Worm (Caenorhabditis elegans): ENCODE measurements around the gene sre-2.

The sre-2 gene

ce11 chrII:8117426-8117825, 15.5 kb upstream of the sre-2 start:
- TF ChIP-seq flt-1 (GFP tag; IDR thresholded peaks at IDR 0.05), result no peak
- no peak for TF ChIP-seq klf-2 (GFP tag; conservative IDR thresholded peaks at IDR 0.05)
- TF ChIP-seq ref-1 (GFP tag; conservative IDR thresholded peaks at IDR 0.05), result no peak
- no peak for TF ChIP-seq cog-1 (tag; optimal IDR thresholded peaks at IDR 0.05)
- TF ChIP-seq T22C8.4 (GFP tag; IDR thresholded peaks at IDR 0.05), result no peak
- no peak for TF ChIP-seq tab-1 (GFP tag; IDR thresholded peaks at IDR 0.05)
- no peak for TF ChIP-seq med-1 (GFP tag; optimal IDR thresholded peaks at IDR 0.05; ENCODE audit: insufficient read depth)
- TF ChIP-seq ztf-23 (GFP tag; IDR thresholded peaks at IDR 0.05), result no peak
- TF ChIP-seq ztf-29 (GFP tag; IDR thresholded peaks at IDR 0.05), result no peak

ce11 chrII:8116159-8116558, 14.2 kb upstream of the sre-2 start, which contains the start of gene unc-105:
unc-105 (plus strand) TSS chrII:8116459.
- TF ChIP-seq flt-1 (GFP tag; IDR thresholded peaks at IDR 0.05), result no peak
- TF ChIP-seq T22C8.4 (GFP tag; IDR thresholded peaks at IDR 0.05), result no peak
- TF ChIP-seq cog-1 (tag; optimal IDR thresholded peaks at IDR 0.05), result no peak
- no peak for TF ChIP-seq klf-2 (GFP tag; conservative IDR thresholded peaks at IDR 0.05)
- TF ChIP-seq ztf-29 (GFP tag; IDR thresholded peaks at IDR 0.05), result no peak
- TF ChIP-seq tab-1 (GFP tag; IDR thresholded peaks at IDR 0.05), result no peak
- no peak for TF ChIP-seq med-1 (GFP tag; optimal IDR thresholded peaks at IDR 0.05; ENCODE audit: insufficient read depth)
- no peak for TF ChIP-seq ref-1 (GFP tag; conservative IDR thresholded peaks at IDR 0.05)
- TF ChIP-seq ztf-23 (GFP tag; IDR thresholded peaks at IDR 0.05), result no peak

DNA sequence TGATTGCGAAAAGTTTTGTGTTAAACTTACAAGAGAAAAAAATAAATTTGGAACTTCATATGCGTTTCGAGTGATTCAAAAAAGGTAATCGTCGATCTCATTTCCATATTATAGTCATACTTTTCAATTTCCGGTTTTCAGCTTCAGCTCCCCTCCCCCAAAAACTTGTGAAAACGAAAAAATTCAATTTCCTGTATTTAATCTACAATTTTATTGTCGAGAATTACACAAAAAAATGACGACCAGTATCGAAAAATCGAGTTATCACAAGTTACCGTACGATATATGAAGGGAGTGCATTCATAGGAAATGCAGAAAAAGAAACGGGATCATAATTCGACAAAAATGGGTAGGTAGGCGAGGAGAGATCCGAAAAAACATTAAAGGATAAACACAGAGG, 10.1 kb upstream of the sre-2 start, which contains the start of gene lron-4:
TSS of gene lron-4 (minus strand) at position 101 of the 400 bp plus-strand sequence.
- TF ChIP-seq flt-1 (GFP tag; IDR thresholded peaks at IDR 0.05), result no peak
- no peak for TF ChIP-seq ztf-23 (GFP tag; IDR thresholded peaks at IDR 0.05)
- no peak for TF ChIP-seq ref-1 (GFP tag; conservative IDR thresholded peaks at IDR 0.05)
- no peak for TF ChIP-seq med-1 (GFP tag; optimal IDR thresholded peaks at IDR 0.05; ENCODE audit: insufficient read depth)
- TF ChIP-seq klf-2 (GFP tag; conservative IDR thresholded peaks at IDR 0.05), result no peak
- TF ChIP-seq T22C8.4 (GFP tag; IDR thresholded peaks at IDR 0.05), result no peak
- no peak for TF ChIP-seq cog-1 (tag; optimal IDR thresholded peaks at IDR 0.05)
- TF ChIP-seq tab-1 (GFP tag; IDR thresholded peaks at IDR 0.05), result no peak
- no peak for TF ChIP-seq ztf-29 (GFP tag; IDR thresholded peaks at IDR 0.05)

ce11 chrII:8106921-8107695, 5.2 kb upstream of the sre-2 start, which contains the start of the genes chst-1 and C41C4.9:
chst-1 (minus strand) TSS chrII:8106971.
C41C4.9 (plus strand) TSS chrII:8107645.
- TF ChIP-seq tab-1 (GFP tag; IDR thresholded peaks at IDR 0.05) (peak; percentile 97), T22C8.4 (GFP tag; IDR thresholded peaks at IDR 0.05) (peak; percentile 94), med-1 (GFP tag; optimal IDR thresholded peaks at IDR 0.05; ENCODE audit: insufficient read depth) (peak; percentile 87), ztf-29 (GFP tag; IDR thresholded peaks at IDR 0.05) (peak; percentile 92), klf-2 (GFP tag; conservative IDR thresholded peaks at IDR 0.05) (no peak; the same call in 1 of the 2 replicates), cog-1 (tag; optimal IDR thresholded peaks at IDR 0.05) (peak; percentile 82), ref-1 (GFP tag; conservative IDR thresholded peaks at IDR 0.05) (peak; percentile 89), flt-1 (GFP tag; IDR thresholded peaks at IDR 0.05) (peak; percentile 97), ztf-23 (GFP tag; IDR thresholded peaks at IDR 0.05) (peak; percentile 94)

- TF ChIP-seq T22C8.4 (GFP tag; IDR thresholded peaks at IDR 0.05) (no peak), med-1 (GFP tag; optimal IDR thresholded peaks at IDR 0.05; ENCODE audit: insufficient read depth) (no peak), ztf-29 (GFP tag; IDR thresholded peaks at IDR 0.05) (no peak), flt-1 (GFP tag; IDR thresholded peaks at IDR 0.05) (no peak), klf-2 (GFP tag; conservative IDR thresholded peaks at IDR 0.05) (no peak), cog-1 (tag; optimal IDR thresholded peaks at IDR 0.05) (no peak), ztf-23 (GFP tag; IDR thresholded peaks at IDR 0.05) (no peak), ref-1 (GFP tag; conservative IDR thresholded peaks at IDR 0.05) (no peak), tab-1 (GFP tag; IDR thresholded peaks at IDR 0.05) (no peak)
Observed at ce11 chrII:8104998-8105397, 3.1 kb upstream of the sre-2 start, which contains the start of gene sfxn-5. sfxn-5 (minus strand) TSS chrII:8105052.

- TF ChIP-seq ref-1 (GFP tag; conservative IDR thresholded peaks at IDR 0.05) (no peak), cog-1 (tag; optimal IDR thresholded peaks at IDR 0.05) (no peak), ztf-29 (GFP tag; IDR thresholded peaks at IDR 0.05) (no peak), ztf-23 (GFP tag; IDR thresholded peaks at IDR 0.05) (no peak), flt-1 (GFP tag; IDR thresholded peaks at IDR 0.05) (no peak), T22C8.4 (GFP tag; IDR thresholded peaks at IDR 0.05) (no peak), med-1 (GFP tag; optimal IDR thresholded peaks at IDR 0.05; ENCODE audit: insufficient read depth) (no peak), tab-1 (GFP tag; IDR thresholded peaks at IDR 0.05) (no peak), klf-2 (GFP tag; conservative IDR thresholded peaks at IDR 0.05) (no peak)
Observed at ce11 chrII:8099212-8099784, 2.6 kb downstream of the sre-2 start.

ce11 chrII:8093914-8094313, 8.0 kb downstream of the sre-2 start:
- TF ChIP-seq flt-1 (GFP tag; IDR thresholded peaks at IDR 0.05) (no peak), cog-1 (tag; optimal IDR thresholded peaks at IDR 0.05) (no peak), ztf-23 (GFP tag; IDR thresholded peaks at IDR 0.05) (no peak), ref-1 (GFP tag; conservative IDR thresholded peaks at IDR 0.05) (no peak)

ce11 chrII:8093283-8093682, 8.7 kb downstream of the sre-2 start:
- TF ChIP-seq flt-1 (GFP tag; IDR thresholded peaks at IDR 0.05) (no peak), cog-1 (tag; optimal IDR thresholded peaks at IDR 0.05) (no peak), tab-1 (GFP tag; IDR thresholded peaks at IDR 0.05) (no peak), ztf-23 (GFP tag; IDR thresholded peaks at IDR 0.05) (no peak), med-1 (GFP tag; optimal IDR thresholded peaks at IDR 0.05; ENCODE audit: insufficient read depth) (no peak), ref-1 (GFP tag; conservative IDR thresholded peaks at IDR 0.05) (no peak), ztf-29 (GFP tag; IDR thresholded peaks at IDR 0.05) (no peak), T22C8.4 (GFP tag; IDR thresholded peaks at IDR 0.05) (no peak), klf-2 (GFP tag; conservative IDR thresholded peaks at IDR 0.05) (no peak)

- TF ChIP-seq med-1 (GFP tag; optimal IDR thresholded peaks at IDR 0.05; ENCODE audit: insufficient read depth), result no peak
- no peak for TF ChIP-seq ztf-29 (GFP tag; IDR thresholded peaks at IDR 0.05)
- no peak for TF ChIP-seq flt-1 (GFP tag; IDR thresholded peaks at IDR 0.05)
- no peak for TF ChIP-seq ztf-23 (GFP tag; IDR thresholded peaks at IDR 0.05)
- no peak for TF ChIP-seq cog-1 (tag; optimal IDR thresholded peaks at IDR 0.05)
- no peak for TF ChIP-seq klf-2 (GFP tag; conservative IDR thresholded peaks at IDR 0.05)
- TF ChIP-seq ref-1 (GFP tag; conservative IDR thresholded peaks at IDR 0.05), result no peak
- no peak for TF ChIP-seq T22C8.4 (GFP tag; IDR thresholded peaks at IDR 0.05)
- no peak for TF ChIP-seq tab-1 (GFP tag; IDR thresholded peaks at IDR 0.05)
Observed at ce11 chrII:8092537-8092936, 9.4 kb downstream of the sre-2 start, which contains the start of gene ltd-1. ltd-1 (minus strand) TSS chrII:8092754.
